Fruit fly (Drosophila melanogaster) whole organism, prepupa: Measurements from ENCODE around the gene awd.

Experiments used
- Blimp-1 ChIP-seq: fragments of 200-800 bp; sonication (Bioruptor generic); optimal IDR thresholded peaks from 3 replicates; lab custom pipeline; 2017; ENCODE audit warnings: missing biosample characterization, missing genetic modification characterization, mild to moderate bottlenecking, moderate library complexity, missing genetic modification reagents
- CG10631 ChIP-seq: fragments of 200-800 bp; sonication (Bioruptor generic); optimal IDR thresholded peaks from 2 replicates; lab custom pipeline; 2016; ENCODE audit warnings: missing biosample characterization, missing genetic modification characterization
- CG11294 ChIP-seq: fragments of 200-800 bp; sonication (Bioruptor generic); IDR thresholded peaks from 2 replicates; pipeline ENCODE4 v1.3.6; 2022; ENCODE audit warnings: missing biosample characterization, missing genetic modification characterization
- CG11762 ChIP-seq: fragments of 200-800 bp; sonication (Bioruptor generic); optimal IDR thresholded peaks from 3 replicates; lab custom pipeline; 2016; ENCODE audit warnings: missing biosample characterization, missing genetic modification characterization; ENCODE audit not compliant: insufficient read depth
- CG11902 ChIP-seq: fragments of 200-800 bp; sonication (Bioruptor generic); optimal IDR thresholded peaks from 3 replicates; lab custom pipeline; 2016; ENCODE audit warnings: missing biosample characterization, missing genetic modification characterization
- CG15336 ChIP-seq: fragments of 200-800 bp; sonication (Bioruptor generic); IDR thresholded peaks from 2 replicates; pipeline ENCODE4 v1.3.6; 2022; ENCODE audit warnings: missing biosample characterization, missing genetic modification characterization
- CG1621 ChIP-seq: fragments of 200-800 bp; sonication (Bioruptor generic); optimal IDR thresholded peaks from 3 replicates; lab custom pipeline; 2018; ENCODE audit warnings: missing biosample characterization, mild to moderate bottlenecking, missing genetic modification characterization
- CG16779 ChIP-seq: fragments of 200-800 bp; sonication (Bioruptor generic); optimal IDR thresholded peaks from 3 replicates; lab custom pipeline; 2017; ENCODE audit warnings: missing biosample characterization, mild to moderate bottlenecking, missing genetic modification characterization
- CG3032 ChIP-seq: fragments of 200-800 bp; optimal IDR thresholded peaks from 2 replicates; lab custom pipeline; 2019; ENCODE audit warnings: missing biosample characterization, mild to moderate bottlenecking, missing genetic modification characterization, moderate library complexity
- CG31627 ChIP-seq: fragments of 200-800 bp; sonication (Bioruptor generic); optimal IDR thresholded peaks from 3 replicates; lab custom pipeline; 2016; ENCODE audit warnings: missing biosample characterization, missing genetic modification characterization
- CG32006 ChIP-seq: fragments of 200-800 bp; sonication (Bioruptor generic); optimal IDR thresholded peaks from 3 replicates; lab custom pipeline; 2017; ENCODE audit warnings: missing biosample characterization, mild to moderate bottlenecking, missing genetic modification characterization
- CG3919 ChIP-seq: fragments of 200-800 bp; sonication (Bioruptor generic); optimal IDR thresholded peaks from 3 replicates; lab custom pipeline; 2016; ENCODE audit warnings: missing biosample characterization, missing genetic modification characterization
- CG4318 ChIP-seq: fragments of 200-800 bp; sonication (Bioruptor generic); optimal IDR thresholded peaks from 3 replicates; lab custom pipeline; 2017; ENCODE audit warnings: missing biosample characterization, mild to moderate bottlenecking, missing genetic modification characterization
- CG6163 ChIP-seq: fragments of 200-800 bp; sonication (Bioruptor generic); IDR thresholded peaks from 3 replicates; pipeline ENCODE4 v1.3.6; 2022; ENCODE audit warnings: missing biosample characterization, missing genetic modification characterization
- CG6276 ChIP-seq: fragments of 200-800 bp; sonication (Bioruptor generic); optimal IDR thresholded peaks from 2 replicates; lab custom pipeline; 2017; ENCODE audit warnings: missing biosample characterization, mild to moderate bottlenecking, missing genetic modification characterization
- CG6792 ChIP-seq: fragments of 200-800 bp; sonication (Bioruptor generic); optimal IDR thresholded peaks from 3 replicates; lab custom pipeline; 2016; ENCODE audit warnings: missing biosample characterization, missing genetic modification characterization
- CG6808 ChIP-seq: fragments of 200-800 bp; sonication (Bioruptor generic); optimal IDR thresholded peaks from 3 replicates; lab custom pipeline; 2017; ENCODE audit warnings: missing biosample characterization, missing genetic modification characterization, mild to moderate bottlenecking, moderate library complexity, missing genetic modification reagents
- CG6854 ChIP-seq: fragments of 200-800 bp; sonication (Bioruptor generic); optimal IDR thresholded peaks from 2 replicates; lab custom pipeline; 2017; ENCODE audit warnings: missing biosample characterization, mild to moderate bottlenecking, missing genetic modification characterization
- CG7368 ChIP-seq: fragments of 200-800 bp; sonication (Bioruptor generic); optimal IDR thresholded peaks from 3 replicates; lab custom pipeline; 2016; ENCODE audit warnings: missing biosample characterization, missing genetic modification characterization
- CG8119 ChIP-seq: fragments of 200-800 bp; sonication (Bioruptor generic); IDR thresholded peaks from 3 replicates; pipeline ENCODE4 v1.3.6; 2022; ENCODE audit warnings: missing biosample characterization, missing genetic modification characterization
- CG8632 ChIP-seq: fragments of 200-800 bp; sonication (Bioruptor generic); optimal IDR thresholded peaks from 3 replicates; lab custom pipeline; 2016; ENCODE audit warnings: missing biosample characterization, missing genetic modification characterization
- CG9139 ChIP-seq: fragments of 200-800 bp; sonication (Bioruptor generic); optimal IDR thresholded peaks from 3 replicates; lab custom pipeline; 2017; ENCODE audit warnings: missing biosample characterization, mild to moderate bottlenecking, missing genetic modification characterization
- Eip75B ChIP-seq: fragments of 200-800 bp; sonication (Bioruptor generic); optimal IDR thresholded peaks from 3 replicates; lab custom pipeline; 2016; ENCODE audit warnings: missing biosample characterization, missing genetic modification characterization
- Eip78C ChIP-seq: fragments of 200-800 bp; sonication (Bioruptor generic); peaks from one replicate; lab custom pipeline; 2016; ENCODE audit warnings: missing biosample characterization, missing genetic modification characterization
- Ets21C ChIP-seq: fragments of 200-800 bp; sonication (Bioruptor generic); optimal IDR thresholded peaks from 3 replicates; lab custom pipeline; 2016; ENCODE audit warnings: missing biosample characterization, missing genetic modification characterization
- Ets96B ChIP-seq: fragments of 200-800 bp; optimal IDR thresholded peaks from 2 replicates; lab custom pipeline; 2019; ENCODE audit warnings: missing biosample characterization, mild to moderate bottlenecking, missing genetic modification characterization, moderate library complexity
- Hr38 ChIP-seq: sonication (Bioruptor generic); optimal IDR thresholded peaks from 2 replicates; lab custom pipeline; 2016; ENCODE audit warnings: missing biosample characterization, missing genetic modification characterization
- Hr4 ChIP-seq: fragments of 200-800 bp; sonication (Bioruptor generic); optimal IDR thresholded peaks from 3 replicates; lab custom pipeline; 2016; ENCODE audit warnings: missing biosample characterization, missing genetic modification characterization
- Lpt ChIP-seq: fragments of 200-800 bp; sonication (Bioruptor generic); optimal IDR thresholded peaks from 3 replicates; lab custom pipeline; 2016; ENCODE audit warnings: missing biosample characterization, missing genetic modification characterization
- Met ChIP-seq: fragments of 200-800 bp; sonication (Bioruptor generic); optimal IDR thresholded peaks from 3 replicates; lab custom pipeline; 2016; ENCODE audit warnings: missing biosample characterization, missing genetic modification characterization
- OdsH ChIP-seq: fragments of 200-800 bp; sonication (Bioruptor generic); optimal IDR thresholded peaks from 3 replicates; lab custom pipeline; 2016; ENCODE audit warnings: missing biosample characterization, missing genetic modification characterization
- Sox102F ChIP-seq: fragments of 200-800 bp; sonication (Bioruptor generic); optimal IDR thresholded peaks from 2 replicates; lab custom pipeline; 2016; ENCODE audit warnings: missing biosample characterization, mild to moderate bottlenecking, missing genetic modification characterization
- Sox14 ChIP-seq: fragments of 200-800 bp; sonication (Bioruptor generic); optimal IDR thresholded peaks from 3 replicates; lab custom pipeline; 2016; ENCODE audit warnings: missing biosample characterization, missing genetic modification characterization
- Sox15 ChIP-seq: fragments of 200-800 bp; sonication (Bioruptor generic); optimal IDR thresholded peaks from 3 replicates; lab custom pipeline; 2016; ENCODE audit warnings: missing biosample characterization, missing genetic modification characterization
- achi ChIP-seq: fragments of 200-800 bp; sonication (Bioruptor generic); optimal IDR thresholded peaks from 3 replicates; lab custom pipeline; 2016; ENCODE audit warnings: missing biosample characterization, missing genetic modification characterization
- acj6 ChIP-seq: fragments of 200-800 bp; sonication (Bioruptor generic); optimal IDR thresholded peaks from 3 replicates; lab custom pipeline; 2016; ENCODE audit warnings: missing biosample characterization, missing genetic modification characterization
- cyc ChIP-seq: fragments of 200-800 bp; sonication (Bioruptor generic); optimal IDR thresholded peaks from 3 replicates; lab custom pipeline; 2016; ENCODE audit warnings: missing biosample characterization, missing genetic modification characterization
- eg ChIP-seq: fragments of 200-800 bp; sonication (Bioruptor generic); IDR thresholded peaks from 3 replicates; pipeline ENCODE4 v1.3.6; 2022; ENCODE audit warnings: missing biosample characterization, missing genetic modification characterization
- esn ChIP-seq: fragments of 200-800 bp; sonication (Bioruptor generic); optimal IDR thresholded peaks from 2 replicates; lab custom pipeline; 2016; ENCODE audit warnings: missing biosample characterization, mild to moderate bottlenecking, missing genetic modification characterization, moderate library complexity
- fd59A ChIP-seq: fragments of 200-800 bp; sonication (Bioruptor generic); optimal IDR thresholded peaks from 2 replicates; lab custom pipeline; 2017; ENCODE audit warnings: missing biosample characterization, mild to moderate bottlenecking, missing genetic modification characterization, missing genetic modification reagents
- fd85E ChIP-seq: fragments of 200-800 bp; sonication (Bioruptor generic); optimal IDR thresholded peaks from 3 replicates; lab custom pipeline; 2016; ENCODE audit warnings: missing biosample characterization, missing genetic modification characterization
- fkh ChIP-seq: fragments of 200-800 bp; sonication (Bioruptor generic); optimal IDR thresholded peaks from 3 replicates; lab custom pipeline; 2017; ENCODE audit warnings: missing biosample characterization, mild to moderate bottlenecking, missing genetic modification characterization, moderate library complexity
- lz ChIP-seq: fragments of 200-800 bp; sonication (Bioruptor generic); optimal IDR thresholded peaks from 3 replicates; lab custom pipeline; 2016; ENCODE audit warnings: missing biosample characterization, missing genetic modification characterization
- net ChIP-seq: fragments of 200-800 bp; sonication (Bioruptor generic); optimal IDR thresholded peaks from 3 replicates; lab custom pipeline; 2016; ENCODE audit warnings: missing biosample characterization, missing genetic modification characterization
- pdm3 ChIP-seq: fragments of 200-800 bp; sonication (Bioruptor generic); optimal IDR thresholded peaks from 3 replicates; lab custom pipeline; 2016; ENCODE audit warnings: missing biosample characterization, missing genetic modification characterization
- spab ChIP-seq: fragments of 200-800 bp; sonication (Bioruptor generic); optimal IDR thresholded peaks from 2 replicates; lab custom pipeline; 2017; ENCODE audit warnings: missing biosample characterization, mild to moderate bottlenecking, missing genetic modification characterization, missing genetic modification reagents
- svp ChIP-seq: fragments of 200-800 bp; sonication (Bioruptor generic); peaks from one replicate; lab custom pipeline; 2016; ENCODE audit warnings: missing biosample characterization, missing genetic modification characterization
- topi ChIP-seq: fragments of 200-800 bp; sonication (Bioruptor generic); optimal IDR thresholded peaks from 3 replicates; lab custom pipeline; 2016; ENCODE audit warnings: missing biosample characterization, missing genetic modification characterization
- vri ChIP-seq: fragments of 200-800 bp; sonication (Bioruptor generic); optimal IDR thresholded peaks from 3 replicates; lab custom pipeline; 2016; ENCODE audit warnings: missing biosample characterization, mild to moderate bottlenecking, missing genetic modification characterization

Gene awd

DNA sequence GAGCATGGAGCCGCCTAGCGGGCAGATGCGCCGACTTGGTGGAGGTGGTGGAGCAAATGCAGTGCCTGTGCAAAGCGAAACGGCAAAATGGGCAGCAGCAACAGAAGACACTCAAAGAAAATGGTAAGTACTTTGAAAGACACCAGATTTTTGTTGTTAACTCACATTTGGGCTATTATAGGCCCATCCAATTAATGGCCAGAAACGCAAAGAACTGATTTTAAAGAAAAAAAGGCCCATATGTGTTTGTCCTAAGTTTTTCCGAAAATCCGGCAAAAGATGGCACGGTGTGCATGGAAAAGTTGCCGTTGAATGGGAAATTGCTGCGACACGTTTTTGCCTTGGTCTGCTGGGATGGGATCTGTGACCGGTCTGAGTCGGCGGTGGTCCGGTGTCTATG is 22.3 kb upstream of the awd start (continued):
- TF ChIP-seq Sox14 (GFP tag; lab: Kevin White, UChicago) (peak; percentile 63), net (peak; percentile 52), CG11762 (peak; percentile 62), esn (GFP tag; lab: Kevin White, UChicago) (no peak), Sox102F (no peak), acj6 (GFP tag; lab: Kevin White, UChicago) (peak; percentile 32), CG6163 (GFP tag; lab: Robert Waterston, UW) (peak; percentile 83), CG4318 (GFP tag; lab: Kevin White, UChicago) (no peak), Eip75B (GFP tag; lab: Kevin White, UChicago) (peak; percentile 35), fkh (GFP tag; lab: Kevin White, UChicago) (no peak), Blimp-1 (GFP tag; lab: Kevin White, UChicago) (no peak), fd59A (GFP tag; lab: Kevin White, UChicago) (no peak), fd85E (no peak)

DNA sequence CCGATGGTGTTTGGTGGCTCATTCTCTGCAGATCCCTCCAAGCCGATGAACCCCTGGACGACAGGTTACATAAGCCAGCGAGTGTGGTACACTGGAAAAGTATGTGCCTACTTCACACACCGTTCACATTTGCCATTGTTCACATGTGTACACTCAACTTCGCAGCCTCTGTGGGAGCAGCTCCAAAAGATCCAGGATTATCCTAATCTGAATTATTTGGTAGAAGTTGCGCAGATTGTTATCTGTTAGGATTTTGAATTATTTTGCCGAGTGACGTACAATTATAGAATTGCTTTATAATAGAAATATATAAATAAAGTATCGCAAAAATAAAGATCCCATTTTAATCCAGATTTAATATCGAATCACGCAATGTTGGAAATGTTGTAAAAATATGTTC is 21.7 kb upstream of the awd start:
- peak; percentile 43 for TF ChIP-seq CG8632 (GFP tag; lab: Kevin White, UChicago)
- no peak for TF ChIP-seq eg
- no peak for TF ChIP-seq vri (GFP tag; lab: Kevin White, UChicago)
- peak; percentile 52 for TF ChIP-seq pdm3
- TF ChIP-seq CG15336 = peak; percentile 63
- TF ChIP-seq Eip78C (GFP tag; lab: Kevin White, UChicago) = peak; percentile 92
- no peak for TF ChIP-seq Met (GFP tag; lab: Kevin White, UChicago)
- no peak for TF ChIP-seq CG31627 (GFP tag; lab: Kevin White, UChicago)
- peak; percentile 13 for TF ChIP-seq Sox15 (GFP tag; lab: Kevin White, UChicago)
- peak; percentile 3 for TF ChIP-seq topi (GFP tag; lab: Kevin White, UChicago)
- TF ChIP-seq CG16779 (tag; lab: Kevin White, UChicago) = peak; percentile 28
- TF ChIP-seq CG6808 (GFP tag; lab: Kevin White, UChicago) = peak; percentile 48
- peak; percentile 4 for TF ChIP-seq Sox14 (GFP tag; lab: Kevin White, UChicago)
- peak; percentile 10 for TF ChIP-seq lz (GFP tag; lab: Kevin White, UChicago)
- TF ChIP-seq Blimp-1 (GFP tag; lab: Kevin White, UChicago) = peak; percentile 5
- peak; percentile 71 for TF ChIP-seq OdsH (GFP tag; lab: Kevin White, UChicago)
- TF ChIP-seq fd59A (GFP tag; lab: Kevin White, UChicago) = no peak
- peak; percentile 57 for TF ChIP-seq CG4318 (GFP tag; lab: Kevin White, UChicago)
- TF ChIP-seq spab (GFP tag; lab: Kevin White, UChicago) = peak; percentile 29
- TF ChIP-seq CG6276 (GFP tag; lab: Kevin White, UChicago) = peak; percentile 58
- no peak for TF ChIP-seq Eip75B (GFP tag; lab: Kevin White, UChicago)
- TF ChIP-seq CG8119 = peak; percentile 60
- no peak for TF ChIP-seq Sox102F
- peak; percentile 23 for TF ChIP-seq CG11902 (GFP tag; lab: Kevin White, UChicago)
- TF ChIP-seq CG7368 = peak; percentile 23
- peak; percentile 53 for TF ChIP-seq CG3919 (GFP tag; lab: Kevin White, UChicago)
- TF ChIP-seq fd85E = no peak
- TF ChIP-seq Hr38 = no peak
- no peak for TF ChIP-seq Ets21C (GFP tag; lab: Kevin White, UChicago)
- TF ChIP-seq achi (GFP tag; lab: Kevin White, UChicago) = peak; percentile 50
- TF ChIP-seq CG1621 (tag; lab: Kevin White, UChicago) = no peak
- TF ChIP-seq svp = peak; percentile 78
- TF ChIP-seq CG32006 (GFP tag; lab: Kevin White, UChicago) = peak; percentile 82
- peak; percentile 33 for TF ChIP-seq CG3032 (tag; lab: Kevin White, UChicago)
- peak; percentile 14 for TF ChIP-seq Lpt (GFP tag; lab: Kevin White, UChicago)
- TF ChIP-seq Ets96B (tag; lab: Kevin White, UChicago) = peak; percentile 30
- peak; percentile 75 for TF ChIP-seq Hr4
- no peak for TF ChIP-seq CG9139 (GFP tag; lab: Kevin White, UChicago)
- TF ChIP-seq acj6 (GFP tag; lab: Kevin White, UChicago) = peak; percentile 59
- peak; percentile 36 for TF ChIP-seq CG11762
- TF ChIP-seq CG10631 (GFP tag; lab: Kevin White, UChicago) = peak; percentile 61
- no peak for TF ChIP-seq fkh (GFP tag; lab: Kevin White, UChicago)
- TF ChIP-seq cyc (GFP tag; lab: Kevin White, UChicago) = peak; percentile 7
- TF ChIP-seq CG6854 = no peak
- peak; percentile 31 for TF ChIP-seq CG6792 (GFP tag; lab: Kevin White, UChicago)
- TF ChIP-seq CG11294 (GFP tag; lab: Robert Waterston, UW) = no peak
